Worm (Caenorhabditis elegans) whole organism, L4 larva: ENCODE data around the gene T28A8.2.
A peak's percentile ranks its signal among the peaks of the same experiment; 100 is the strongest.

Experiments used
- D1046.2 ChIP-seq: fragments of 200-800 bp; sonication (Bioruptor generic); IDR thresholded peaks from 2 replicates; pipeline ENCODE4 v1.3.6; 2022; ENCODE audit warnings: missing genetic modification characterization, missing compliant biosample characterization
- F26F4.8 ChIP-seq: fragments of 200-800 bp; sonication (Bioruptor generic); conservative IDR thresholded peaks from 2 replicates; pipeline ENCODE4 v1.3.6; 2022; ENCODE audit warnings: missing genetic modification characterization, missing compliant biosample characterization
- F49E8.2 ChIP-seq: sonication (generic microtip); optimal IDR thresholded peaks from 2 replicates; lab custom pipeline; 2016; ENCODE audit warnings: missing compliant biosample characterization, mild to moderate bottlenecking, missing genetic modification characterization, borderline replicate concordance
- R02D3.7 ChIP-seq: fragments of 150-350 bp; sonication (generic microtip); optimal IDR thresholded peaks from 3 replicates; lab custom pipeline; 2014; ENCODE audit warnings: missing biosample characterization, missing genetic modification characterization
- T20F7.1 ChIP-seq: fragments of 200-800 bp; sonication (Bioruptor generic); optimal IDR thresholded peaks from 2 replicates; lab custom pipeline; 2018; ENCODE audit warnings: mild to moderate bottlenecking, missing genetic modification characterization, missing compliant biosample characterization
- T26A8.4 ChIP-seq: fragments of 200-800 bp; sonication (Bioruptor generic); IDR thresholded peaks from 2 replicates; pipeline ENCODE4 v1.3.6; 2022; ENCODE audit warnings: missing genetic modification characterization, missing compliant biosample characterization
- Y105C5A.15 ChIP-seq: fragments of 200-800 bp; sonication (Bioruptor generic); IDR thresholded peaks from 2 replicates; pipeline ENCODE4 v1.3.6; 2022; ENCODE audit warnings: missing genetic modification characterization, missing compliant biosample characterization
- Y5F2A.4 ChIP-seq: fragments of 200-800 bp; sonication (Bioruptor generic); optimal IDR thresholded peaks from 2 replicates; lab custom pipeline; 2018; ENCODE audit warnings: mild to moderate bottlenecking, missing genetic modification characterization, missing compliant biosample characterization
- aha-1 ChIP-seq: fragments of 150-350 bp; peaks from one replicate; lab custom pipeline; 2014; ENCODE audit warnings: missing biosample characterization, missing genetic modification characterization
- ceh-44 ChIP-seq: fragments of 200-800 bp; sonication (Bioruptor generic); IDR thresholded peaks from 2 replicates; pipeline ENCODE4 v1.3.6; 2022; ENCODE audit warnings: missing genetic modification reagents, missing genetic modification characterization, missing compliant biosample characterization
- ceh-82 ChIP-seq: sonication (generic microtip); optimal IDR thresholded peaks from 2 replicates; lab custom pipeline; 2017; ENCODE audit warnings: missing biosample characterization, missing genetic modification characterization
- ces-1 ChIP-seq: fragments of 150-350 bp; sonication (generic microtip); optimal IDR thresholded peaks from 4 replicates; lab custom pipeline; 2014; ENCODE audit warnings: missing biosample characterization, missing genetic modification reagents, missing genetic modification characterization
- ctbp-1 ChIP-seq: fragments of 200-800 bp; sonication (Bioruptor generic); IDR thresholded peaks from 2 replicates; pipeline ENCODE4 v1.3.6; 2022; ENCODE audit warnings: missing genetic modification reagents, missing genetic modification characterization, missing compliant biosample characterization
- daf-16 ChIP-seq, 3 experiments: sonication (generic microtip); optimal IDR thresholded peaks; 2 replicates each; lab custom pipeline; 2016 to 2017; ENCODE audit warnings: missing genetic modification characterization in 3 of 3, missing genetic modification reagents in 3 of 3, mild to moderate bottlenecking in 2 of 3, missing compliant biosample characterization in 2 of 3, missing biosample characterization in 1 of 3, moderate library complexity in 1 of 3
- dmd-6 ChIP-seq: fragments of 200-800 bp; sonication (Bioruptor generic); IDR thresholded peaks from 2 replicates; pipeline ENCODE4 v1.3.6; 2022; ENCODE audit warnings: missing genetic modification reagents, missing genetic modification characterization, missing compliant biosample characterization
- dpl-1 ChIP-seq: fragments of 150-350 bp; optimal IDR thresholded peaks from 2 replicates; lab custom pipeline; 2014; ENCODE audit warnings: missing biosample characterization, missing genetic modification reagents, missing genetic modification characterization
- dve-1 ChIP-seq: sonication (generic microtip); optimal IDR thresholded peaks from 2 replicates; lab custom pipeline; 2017; ENCODE audit warnings: antibody characterized with exemption, mild to moderate bottlenecking, missing genetic modification characterization, missing compliant biosample characterization; ENCODE audit not compliant: insufficient read depth
- egl-27 ChIP-seq: sonication (generic microtip); optimal IDR thresholded peaks from 3 replicates; lab custom pipeline; 2017; ENCODE audit warnings: missing biosample characterization, missing genetic modification reagents, missing genetic modification characterization
- gei-8 ChIP-seq: fragments of 200-800 bp; sonication (Bioruptor generic); optimal IDR thresholded peaks from 2 replicates; lab custom pipeline; 2018; ENCODE audit warnings: mild to moderate bottlenecking, missing genetic modification characterization, missing compliant biosample characterization
- hlh-11 ChIP-seq: fragments of 200-800 bp; sonication (Bioruptor generic); optimal IDR thresholded peaks from 2 replicates; lab custom pipeline; 2018; ENCODE audit warnings: mild to moderate bottlenecking, missing genetic modification characterization, missing compliant biosample characterization
- hlh-30 ChIP-seq: sonication (generic microtip); optimal IDR thresholded peaks from 2 replicates; lab custom pipeline; 2017; ENCODE audit warnings: antibody characterized with exemption, mild to moderate bottlenecking, missing genetic modification characterization, missing compliant biosample characterization; ENCODE audit not compliant: insufficient read depth
- lin-1 ChIP-seq: fragments of 200-800 bp; sonication (Bioruptor generic); IDR thresholded peaks from 2 replicates; pipeline ENCODE4 v1.3.6; 2022; ENCODE audit warnings: missing genetic modification reagents, missing genetic modification characterization, missing compliant biosample characterization
- lin-38 ChIP-seq: fragments of 200-800 bp; sonication (Bioruptor generic); IDR thresholded peaks from 2 replicates; pipeline ENCODE4 v1.3.6; 2022; ENCODE audit warnings: missing genetic modification reagents, missing genetic modification characterization, missing compliant biosample characterization
- madf-5 ChIP-seq, 2 experiments: fragments of 200-800 bp; sonication (Bioruptor generic); IDR thresholded peaks; 2 replicates each; pipeline ENCODE4 v1.3.6; 2022; ENCODE audit warnings: missing compliant biosample characterization in 2 of 2, missing genetic modification characterization in 2 of 2
- madf-9 ChIP-seq: fragments of 200-800 bp; sonication (Bioruptor generic); conservative IDR thresholded peaks from 2 replicates; pipeline ENCODE4 v1.3.6; 2022; ENCODE audit warnings: missing genetic modification reagents, missing genetic modification characterization, missing compliant biosample characterization
- mdl-1 ChIP-seq, 2 experiments: fragments of 150-350 bp in 1 of 2; sonication (generic microtip) in 1 of 2; optimal IDR thresholded peaks; 2 replicates each; lab custom pipeline; 2014 to 2017; ENCODE audit warnings: missing biosample characterization in 2 of 2, missing genetic modification characterization in 2 of 2
- mdt-29 ChIP-seq: fragments of 200-800 bp; sonication (Bioruptor generic); IDR thresholded peaks from 2 replicates; pipeline ENCODE4 v1.3.6; 2022; ENCODE audit warnings: missing genetic modification reagents, missing genetic modification characterization, missing compliant biosample characterization
- mep-1 ChIP-seq: fragments of 150-350 bp; sonication (generic microtip); optimal IDR thresholded peaks from 3 replicates; lab custom pipeline; 2014; ENCODE audit warnings: missing biosample characterization, missing genetic modification characterization
- mes-2 ChIP-seq: sonication (generic microtip); optimal IDR thresholded peaks from 2 replicates; lab custom pipeline; 2016; ENCODE audit warnings: missing genotype, mild to moderate bottlenecking, missing genetic modification characterization, missing compliant biosample characterization; ENCODE audit not compliant: poor library complexity, severe bottlenecking
- mxl-2 ChIP-seq: fragments of 200-800 bp; sonication (Bioruptor generic); conservative IDR thresholded peaks from 2 replicates; pipeline ENCODE4 v1.3.6; 2022; ENCODE audit warnings: missing genetic modification reagents, missing genetic modification characterization, missing compliant biosample characterization
- nhr-10 ChIP-seq: fragments of 150-350 bp; optimal IDR thresholded peaks from 2 replicates; lab custom pipeline; 2014; ENCODE audit warnings: missing biosample characterization, missing genetic modification characterization
- nhr-102 ChIP-seq: sonication (generic microtip); optimal IDR thresholded peaks from 2 replicates; lab custom pipeline; 2016; ENCODE audit warnings: mild to moderate bottlenecking, missing genetic modification characterization, moderate library complexity, missing compliant biosample characterization
- nhr-11 ChIP-seq: fragments of 150-350 bp; optimal IDR thresholded peaks from 2 replicates; lab custom pipeline; 2014; ENCODE audit warnings: missing biosample characterization, missing genetic modification characterization
- nhr-237 ChIP-seq: sonication (generic microtip); optimal IDR thresholded peaks from 2 replicates; lab custom pipeline; 2017; ENCODE audit warnings: missing biosample characterization, missing genetic modification characterization
- nhr-28 ChIP-seq: fragments of 150-350 bp; optimal IDR thresholded peaks from 2 replicates; lab custom pipeline; 2014; ENCODE audit warnings: missing biosample characterization, missing genetic modification characterization
- nhr-41 ChIP-seq: fragments of 200-800 bp; sonication (Bioruptor generic); IDR thresholded peaks from 2 replicates; pipeline ENCODE4 v1.3.6; 2022; ENCODE audit warnings: missing genetic modification reagents, missing genetic modification characterization, missing compliant biosample characterization
- nhr-76 ChIP-seq: fragments of 150-350 bp; optimal IDR thresholded peaks from 2 replicates; lab custom pipeline; 2014; ENCODE audit warnings: missing biosample characterization, missing genetic modification characterization
- php-3 ChIP-seq: fragments of 200-800 bp; sonication (Bioruptor generic); IDR thresholded peaks from 2 replicates; pipeline ENCODE4 v1.3.6; 2022; ENCODE audit warnings: missing genetic modification reagents, missing genetic modification characterization, missing compliant biosample characterization
- pqm-1 ChIP-seq: sonication (generic microtip); optimal IDR thresholded peaks from 2 replicates; lab custom pipeline; 2017; ENCODE audit warnings: missing biosample characterization, missing genetic modification characterization
- snpc-4 ChIP-seq: fragments of 150-350 bp; optimal IDR thresholded peaks from 2 replicates; lab custom pipeline; 2014; ENCODE audit warnings: missing biosample characterization, missing genetic modification characterization
- spr-3 ChIP-seq: fragments of 200-800 bp; sonication (Bioruptor generic); optimal IDR thresholded peaks from 2 replicates; lab custom pipeline; 2018; ENCODE audit warnings: mild to moderate bottlenecking, missing genetic modification characterization, missing compliant biosample characterization
- tra-1 ChIP-seq: fragments of 200-800 bp; sonication (Bioruptor generic); IDR thresholded peaks from 2 replicates; pipeline ENCODE4 v1.3.6; 2022; ENCODE audit warnings: missing genetic modification reagents, missing genetic modification characterization, missing compliant biosample characterization
- unc-130 ChIP-seq: sonication (generic microtip); optimal IDR thresholded peaks from 2 replicates; lab custom pipeline; 2016; ENCODE audit warnings: missing genetic modification reagents, missing genetic modification characterization, missing compliant biosample characterization
- unc-62 ChIP-seq, 3 experiments: fragments of 150-350 bp in 1 of 3; sonication (generic microtip); optimal IDR thresholded peaks in 2 of 3; peaks in 1 of 3; 1 replicate in 1 of 3; 2 replicates in 2 of 3; lab custom pipeline; 2014 to 2017; ENCODE audit warnings: missing biosample characterization in 3 of 3, missing genetic modification characterization in 3 of 3, missing genetic modification reagents in 3 of 3, missing genotype in 1 of 3
- zfp-2 ChIP-seq: sonication (generic microtip); optimal IDR thresholded peaks from 2 replicates; lab custom pipeline; 2016; ENCODE audit warnings: mild to moderate bottlenecking, missing genetic modification characterization, missing compliant biosample characterization
- ztf-11 ChIP-seq: fragments of 150-350 bp; optimal IDR thresholded peaks from 2 replicates; lab custom pipeline; 2014; ENCODE audit warnings: missing biosample characterization, missing genetic modification characterization
- ztf-7 ChIP-seq: fragments of 150-350 bp; optimal IDR thresholded peaks from 2 replicates; lab custom pipeline; 2014; ENCODE audit warnings: missing biosample characterization, missing genetic modification characterization

The T28A8.2 gene

ce11 chrIII:13530017-13530416 lies 34.5 kb upstream of the T28A8.2 start (continued):
- TF ChIP-seq unc-62 (GFP tag; optimal IDR thresholded peaks at IDR 0.05 in 1 of 2; lab: Kevin White, UChicago) = no peak
- TF ChIP-seq unc-62 (tag; optimal IDR thresholded peaks at IDR 0.05; lab: Kevin White, UChicago) = no peak
- no peak for TF ChIP-seq mdl-1 (tag; optimal IDR thresholded peaks at IDR 0.05; lab: Kevin White, UChicago)
- TF ChIP-seq unc-130 = peak; percentile 12
- no peak for TF ChIP-seq daf-16 (GFP tag; optimal IDR thresholded peaks at IDR 0.05; lab: Kevin White, UChicago)
- peak; percentile 27 for TF ChIP-seq daf-16 (tag; optimal IDR thresholded peaks at IDR 0.05; lab: Kevin White, UChicago)
- TF ChIP-seq T20F7.1 = no peak
- no peak for TF ChIP-seq D1046.2
- no peak for TF ChIP-seq F26F4.8 (GFP tag; lab: Robert Waterston, UW)
- no peak for TF ChIP-seq mdt-29 (GFP tag; lab: Robert Waterston, UW)
- TF ChIP-seq madf-9 (GFP tag; lab: Robert Waterston, UW) = no peak
- TF ChIP-seq lin-1 (GFP tag; lab: Robert Waterston, UW) = no peak
- TF ChIP-seq mes-2 = peak; percentile 73
- no peak for TF ChIP-seq gei-8 (GFP tag; lab: Kevin White, UChicago)
- TF ChIP-seq spr-3 (GFP tag; lab: Kevin White, UChicago) = no peak
- no peak for TF ChIP-seq nhr-102 (tag; lab: Kevin White, UChicago)
- TF ChIP-seq php-3 (GFP tag; lab: Robert Waterston, UW) = no peak
- no peak for TF ChIP-seq zfp-2 (tag; lab: Kevin White, UChicago)
- TF ChIP-seq ceh-82 (tag; lab: Kevin White, UChicago) = no peak
- no peak for TF ChIP-seq ceh-44 (GFP tag; lab: Robert Waterston, UW)
- no peak for TF ChIP-seq Y105C5A.15 (GFP tag; lab: Robert Waterston, UW)
- no peak for TF ChIP-seq ztf-11
- TF ChIP-seq madf-5 (GFP tag; IDR thresholded peaks at IDR 0.05; lab: Robert Waterston, UW) = no peak
- TF ChIP-seq nhr-11 = peak; percentile 43
- peak; percentile 47 for TF ChIP-seq mep-1 (tag; lab: Kevin White, UChicago)

- TF ChIP-seq gei-8 (GFP tag; lab: Kevin White, UChicago) (no peak), F49E8.2 (no peak), snpc-4 (tag; lab: Kevin White, UChicago) (no peak), mxl-2 (GFP tag; lab: Robert Waterston, UW) (no peak), zfp-2 (tag; lab: Kevin White, UChicago) (no peak), dve-1 (peak; percentile 27), daf-16 (GFP tag; optimal IDR thresholded peaks at IDR 0.05; lab: Kevin White, UChicago) (no peak), daf-16 (tag; optimal IDR thresholded peaks at IDR 0.05; lab: Kevin White, UChicago) (peak; percentile 87), ces-1 (GFP tag; lab: Kevin White, UChicago) (no peak), tra-1 (GFP tag; lab: Robert Waterston, UW) (0 out of 2 replicates have a peak, but pooled peaks have one; percentile 50), pqm-1 (peak; percentile 39), mes-2 (no peak), mep-1 (tag; lab: Kevin White, UChicago) (no peak), nhr-237 (tag; lab: Kevin White, UChicago) (no peak), dmd-6 (GFP tag; lab: Robert Waterston, UW) (peak; percentile 87), nhr-10 (tag; lab: Kevin White, UChicago) (no peak), ctbp-1 (GFP tag; lab: Robert Waterston, UW) (no peak), aha-1 (peak; percentile 92), egl-27 (tag; lab: Kevin White, UChicago) (no peak), nhr-28 (tag; lab: Kevin White, UChicago) (peak; percentile 36), nhr-102 (tag; lab: Kevin White, UChicago) (no peak), nhr-76 (tag; lab: Kevin White, UChicago) (no peak), lin-38 (GFP tag; lab: Robert Waterston, UW) (peak; percentile 39), T26A8.4 (no peak), hlh-30 (tag; lab: Kevin White, UChicago) (peak; percentile 30), ztf-7 (tag; lab: Kevin White, UChicago) (no peak), ceh-44 (GFP tag; lab: Robert Waterston, UW) (no peak), Y5F2A.4 (GFP tag; lab: Kevin White, UChicago) (no peak), spr-3 (GFP tag; lab: Kevin White, UChicago) (no peak), D1046.2 (no peak), nhr-41 (no peak), R02D3.7 (tag; lab: Kevin White, UChicago) (no peak), hlh-11 (peak; percentile 48), dpl-1 (no peak)
Observed at ce11 chrIII:13528513-13529249, 33.2 kb upstream of the T28A8.2 start.
